Fruit fly (Drosophila melanogaster) whole organism, embryonic: ENCODE measurements around the gene vari.
A peak's percentile ranks its signal among the peaks of the same experiment; 100 is the strongest.

Source experiments
- ATbp ChIP-seq: fragments of 200-800 bp; sonication (Bioruptor generic); optimal IDR thresholded peaks from 2 replicates; lab custom pipeline; 2017; ENCODE audit warnings: missing biosample characterization, mild to moderate bottlenecking, missing genetic modification characterization, missing genetic modification reagents
- Antp ChIP-seq: fragments of 200-800 bp; sonication (Bioruptor generic); optimal IDR thresholded peaks from 3 replicates; lab custom pipeline; 2016; ENCODE audit warnings: missing biosample characterization, missing genetic modification characterization
- CG10543 ChIP-seq: fragments of 200-800 bp; sonication (Bioruptor generic); optimal IDR thresholded peaks from 3 replicates; lab custom pipeline; 2017; ENCODE audit warnings: missing biosample characterization, mild to moderate bottlenecking, missing genetic modification characterization, moderate library complexity
- CG14860 ChIP-seq: fragments of 200-800 bp; sonication (Bioruptor generic); IDR thresholded peaks from 3 replicates; pipeline ENCODE4 v1.3.6; 2022; ENCODE audit warnings: missing biosample characterization, missing genetic modification characterization; ENCODE audit not compliant: partially characterized antibody
- CG15011 ChIP-seq: fragments of 200-800 bp; sonication (Bioruptor generic); optimal IDR thresholded peaks from 3 replicates; lab custom pipeline; 2018; ENCODE audit warnings: missing biosample characterization, mild to moderate bottlenecking, missing genetic modification characterization
- CG1647 ChIP-seq: fragments of 200-800 bp; sonication (Bioruptor generic); optimal IDR thresholded peaks from 3 replicates; lab custom pipeline; 2016; ENCODE audit warnings: missing biosample characterization, missing genetic modification characterization
- CG17361 ChIP-seq: fragments of 200-800 bp; sonication (Bioruptor generic); IDR thresholded peaks from 3 replicates; pipeline ENCODE4 v1.3.6; 2022; ENCODE audit warnings: missing biosample characterization, missing genetic modification characterization
- CG18599 ChIP-seq: fragments of 200-800 bp; sonication (Bioruptor generic); optimal IDR thresholded peaks from 3 replicates; lab custom pipeline; 2017; ENCODE audit warnings: missing biosample characterization, missing genetic modification characterization, mild to moderate bottlenecking, moderate library complexity, missing genetic modification reagents
- CG2129 ChIP-seq: fragments of 200-800 bp; sonication (Bioruptor generic); IDR thresholded peaks from 2 replicates; pipeline ENCODE4 v1.3.6; 2022; ENCODE audit warnings: missing biosample characterization, missing genetic modification characterization; ENCODE audit not compliant: partially characterized antibody
- CG30431 ChIP-seq: fragments of 200-800 bp; sonication (Bioruptor generic); optimal IDR thresholded peaks from 2 replicates; lab custom pipeline; 2017; ENCODE audit warnings: missing biosample characterization, missing genetic modification characterization
- CG31365 ChIP-seq: fragments of 200-800 bp; sonication (Bioruptor generic); optimal IDR thresholded peaks from 2 replicates; lab custom pipeline; 2018; ENCODE audit warnings: missing biosample characterization, mild to moderate bottlenecking, missing genetic modification characterization
- CG6854 ChIP-seq: fragments of 200-800 bp; sonication (Bioruptor generic); optimal IDR thresholded peaks from 3 replicates; lab custom pipeline; 2017; ENCODE audit warnings: missing biosample characterization, mild to moderate bottlenecking, missing genetic modification characterization
- CG7963 ChIP-seq: fragments of 200-800 bp; sonication (Bioruptor generic); IDR thresholded peaks from 3 replicates; pipeline ENCODE4 v1.3.6; 2022; ENCODE audit warnings: missing biosample characterization, missing genetic modification characterization; ENCODE audit not compliant: partially characterized antibody
- CG8388 ChIP-seq: fragments of 200-800 bp; sonication (Bioruptor generic); optimal IDR thresholded peaks from 2 replicates; lab custom pipeline; 2019; ENCODE audit warnings: missing biosample characterization, mild to moderate bottlenecking, missing genetic modification characterization, moderate library complexity
- CG8924 ChIP-seq: fragments of 200-800 bp; optimal IDR thresholded peaks from 3 replicates; lab custom pipeline; 2019; ENCODE audit warnings: missing biosample characterization, mild to moderate bottlenecking, missing genetic modification characterization, moderate library complexity
- CG9932 ChIP-seq: fragments of 200-800 bp; sonication (Bioruptor generic); IDR thresholded peaks from 2 replicates; pipeline ENCODE4 v1.3.6; 2022; ENCODE audit warnings: missing biosample characterization, missing genetic modification characterization
- E2f1 ChIP-seq: fragments of 200-800 bp; sonication (Bioruptor generic); IDR thresholded peaks from 2 replicates; pipeline ENCODE4 v1.3.6; 2022; ENCODE audit warnings: missing biosample characterization, missing genetic modification characterization
- GATAe ChIP-seq: fragments of 200-800 bp; sonication (Bioruptor generic); conservative IDR thresholded peaks from 2 replicates; pipeline ENCODE4 v1.3.6; 2022; ENCODE audit warnings: missing biosample characterization, missing genetic modification characterization
- Gug ChIP-seq: fragments of 200-800 bp; sonication (Bioruptor generic); IDR thresholded peaks from 4 replicates; pipeline ENCODE4 v1.3.6; 2022; ENCODE audit warnings: missing biosample characterization, missing genetic modification characterization
- H2.0 ChIP-seq: fragments of 200-800 bp; sonication (Bioruptor generic); IDR thresholded peaks from 2 replicates; pipeline ENCODE4 v1.3.6; 2022; ENCODE audit warnings: missing biosample characterization, missing genetic modification characterization
- HmgD ChIP-seq: fragments of 200-800 bp; sonication (Bioruptor generic); optimal IDR thresholded peaks from 3 replicates; lab custom pipeline; 2016; ENCODE audit warnings: missing biosample characterization, missing genetic modification characterization
- NC2α ChIP-seq: fragments of 200-800 bp; sonication (Bioruptor generic); optimal IDR thresholded peaks from 2 replicates; lab custom pipeline; 2016; ENCODE audit warnings: missing biosample characterization, missing genetic modification characterization
- caup ChIP-seq: fragments of 200-800 bp; sonication (Bioruptor generic); optimal IDR thresholded peaks from 3 replicates; lab custom pipeline; 2017; ENCODE audit warnings: missing biosample characterization, mild to moderate bottlenecking, missing genetic modification characterization, moderate library complexity; ENCODE audit not compliant: severe bottlenecking
- cwo ChIP-seq: fragments of 200-800 bp; sonication (Bioruptor generic); optimal IDR thresholded peaks from 3 replicates; lab custom pipeline; 2017; ENCODE audit warnings: missing biosample characterization, missing genetic modification characterization, mild to moderate bottlenecking, moderate library complexity, missing genetic modification reagents
- danr ChIP-seq: fragments of 200-800 bp; sonication (Bioruptor generic); IDR thresholded peaks from 2 replicates; pipeline ENCODE4 v1.3.6; 2022; ENCODE audit warnings: missing biosample characterization, missing genetic modification characterization
- dati ChIP-seq: fragments of 200-800 bp; sonication (Bioruptor generic); IDR thresholded peaks from 2 replicates; pipeline ENCODE4 v1.3.6; 2022; ENCODE audit warnings: missing biosample characterization, missing genetic modification characterization
- dpn ChIP-seq, 2 experiments: fragments of 200-800 bp; sonication (Bioruptor generic); optimal IDR thresholded peaks; 3 replicates each; lab custom pipeline; 2016; ENCODE audit warnings: missing biosample characterization in 2 of 2, missing genetic modification characterization in 2 of 2
- en ChIP-seq: fragments of 200-800 bp; sonication (Bioruptor generic); optimal IDR thresholded peaks from 2 replicates; lab custom pipeline; 2016; ENCODE audit warnings: missing biosample characterization, missing genetic modification characterization
- exex ChIP-seq: fragments of 200-800 bp; sonication (Bioruptor generic); optimal IDR thresholded peaks from 4 replicates; lab custom pipeline; 2018; ENCODE audit warnings: missing biosample characterization, mild to moderate bottlenecking, missing genetic modification characterization, moderate library complexity
- hbn ChIP-seq: fragments of 200-800 bp; sonication (Bioruptor generic); IDR thresholded peaks from 2 replicates; pipeline ENCODE4 v1.3.6; 2022; ENCODE audit warnings: missing biosample characterization, missing genetic modification characterization; ENCODE audit not compliant: partially characterized antibody
- jing ChIP-seq: fragments of 200-800 bp; sonication (Bioruptor generic); optimal IDR thresholded peaks from 2 replicates; lab custom pipeline; 2018; ENCODE audit warnings: missing biosample characterization, mild to moderate bottlenecking, missing genetic modification characterization
- lmd ChIP-seq: fragments of 200-800 bp; sonication (Bioruptor generic); IDR thresholded peaks from 2 replicates; pipeline ENCODE4 v1.3.6; 2022; ENCODE audit warnings: missing biosample characterization, missing genetic modification characterization
- mld ChIP-seq: fragments of 200-800 bp; sonication (Bioruptor generic); IDR thresholded peaks from 3 replicates; pipeline ENCODE4 v1.3.6; 2022; ENCODE audit warnings: missing biosample characterization, missing genetic modification characterization; ENCODE audit not compliant: partially characterized antibody
- nerfin-1 ChIP-seq: fragments of 200-800 bp; sonication (Bioruptor generic); optimal IDR thresholded peaks from 3 replicates; lab custom pipeline; 2019; ENCODE audit warnings: missing biosample characterization, mild to moderate bottlenecking, missing genetic modification characterization, moderate library complexity
- nerfin-2 ChIP-seq: fragments of 200-800 bp; sonication (Bioruptor generic); IDR thresholded peaks from 2 replicates; pipeline ENCODE4 v1.3.6; 2022; ENCODE audit warnings: missing biosample characterization, missing genetic modification characterization; ENCODE audit not compliant: partially characterized antibody
- nom ChIP-seq: fragments of 200-800 bp; sonication (Bioruptor generic); optimal IDR thresholded peaks from 2 replicates; lab custom pipeline; 2017; ENCODE audit warnings: missing biosample characterization, missing genetic modification characterization, mild to moderate bottlenecking, moderate library complexity, missing genetic modification reagents
- ranshi ChIP-seq: fragments of 200-800 bp; sonication (Bioruptor generic); IDR thresholded peaks from 2 replicates; pipeline ENCODE4 v1.3.6; 2022; ENCODE audit warnings: missing biosample characterization, missing genetic modification characterization
- shn ChIP-seq: fragments of 200-800 bp; sonication (Bioruptor generic); optimal IDR thresholded peaks from 3 replicates; lab custom pipeline; 2016; ENCODE audit warnings: missing biosample characterization, missing genetic modification characterization
- so ChIP-seq: fragments of 200-800 bp; sonication (Bioruptor generic); IDR thresholded peaks from 3 replicates; pipeline ENCODE4 v1.3.6; 2022; ENCODE audit warnings: missing biosample characterization, missing genetic modification characterization
- sr ChIP-seq: fragments of 200-800 bp; sonication (Bioruptor generic); IDR thresholded peaks from 3 replicates; pipeline ENCODE4 v1.3.6; 2022; ENCODE audit warnings: missing biosample characterization, missing genetic modification characterization
- sug ChIP-seq: fragments of 200-800 bp; optimal IDR thresholded peaks from 2 replicates; lab custom pipeline; 2019; ENCODE audit warnings: missing biosample characterization, mild to moderate bottlenecking, missing genetic modification characterization, moderate library complexity
- tgo ChIP-seq: fragments of 200-800 bp; sonication (Bioruptor generic); IDR thresholded peaks from 3 replicates; pipeline ENCODE4 v1.3.6; 2022; ENCODE audit warnings: missing biosample characterization, missing genetic modification characterization
- tin ChIP-seq: fragments of 200-800 bp; sonication (Bioruptor generic); optimal IDR thresholded peaks from 3 replicates; lab custom pipeline; 2016; ENCODE audit warnings: missing biosample characterization, missing genetic modification characterization
- tll ChIP-seq, 2 experiments: fragments of 200-800 bp in 1 of 2; fragments of >200 bp in 1 of 2; sonication (Bioruptor generic) in 1 of 2; optimal IDR thresholded peaks; 2 replicates each; lab custom pipeline; 2017 to 2019; ENCODE audit warnings: missing biosample characterization in 2 of 2, missing genetic modification characterization in 2 of 2, mild to moderate bottlenecking in 1 of 2, moderate library complexity in 1 of 2
- tx ChIP-seq: fragments of 200-800 bp; sonication (Bioruptor generic); optimal IDR thresholded peaks from 2 replicates; lab custom pipeline; 2016; ENCODE audit warnings: missing biosample characterization, missing genetic modification characterization
- wdn ChIP-seq: fragments of 200-800 bp; sonication (Bioruptor generic); IDR thresholded peaks from 2 replicates; pipeline ENCODE4 v1.3.6; 2022; ENCODE audit warnings: missing biosample characterization, missing genetic modification characterization
- wek ChIP-seq: fragments of 200-800 bp; sonication (Bioruptor generic); optimal IDR thresholded peaks from 3 replicates; lab custom pipeline; 2018; ENCODE audit warnings: missing biosample characterization, mild to moderate bottlenecking, missing genetic modification characterization, moderate library complexity

vari gene

dm6 chr2L:20823196-20824105 lies 26.6 kb upstream of the vari start (continued):
- TF ChIP-seq hbn (peak; percentile 36; the same call in 1 of the 2 replicates), dpn (GFP tag; optimal IDR thresholded peaks at IDR 0.05; lab: Kevin White, UChicago) (peak in 1 of 2 experiments; percentile 15), wdn (GFP tag; lab: Robert Waterston, UW) (no peak), tgo (GFP tag; lab: Robert Waterston, UW) (no peak), CG15011 (GFP tag; lab: Kevin White, UChicago) (no peak), so (GFP tag; lab: Robert Waterston, UW) (peak; percentile 42; the same call in 1 of the 3 replicates), Antp (GFP tag; lab: Kevin White, UChicago) (peak; percentile 12), tin (no peak), CG8924 (tag; lab: Kevin White, UChicago) (no peak), exex (tag; lab: Kevin White, UChicago) (peak; percentile 54), tx (GFP tag; lab: Kevin White, UChicago) (no peak), CG6854 (GFP tag; lab: Kevin White, UChicago) (no peak), ranshi (no peak), en (GFP tag; lab: Kevin White, UChicago) (no peak), H2.0 (peak; percentile 33; the same call in 1 of the 2 replicates), tll (GFP tag; optimal IDR thresholded peaks at IDR 0.05; lab: Kevin White, UChicago) (no peak), sug (tag; lab: Kevin White, UChicago) (peak; percentile 86), nom (GFP tag; lab: Kevin White, UChicago) (peak; percentile 65), CG18599 (GFP tag; lab: Kevin White, UChicago) (peak; percentile 33), CG17361 (GFP tag; lab: Robert Waterston, UW) (peak; percentile 67; the same call in 2 of the 3 replicates), CG31365 (tag; lab: Kevin White, UChicago) (peak; percentile 45), nerfin-1 (tag; lab: Kevin White, UChicago) (no peak), CG8388 (GFP tag; lab: Kevin White, UChicago) (no peak), danr (GFP tag; lab: Robert Waterston, UW) (no peak), Gug (GFP tag; lab: Robert Waterston, UW) (no peak; the same call in 3 of the 4 replicates), CG7963 (peak; percentile 55; the same call in 1 of the 3 replicates), CG10543 (GFP tag; lab: Kevin White, UChicago) (peak; percentile 86), mld (GFP tag; lab: Robert Waterston, UW) (peak; percentile 54; the same call in 2 of the 3 replicates), caup (GFP tag; lab: Kevin White, UChicago) (peak; percentile 1), CG30431 (no peak), ATbp (GFP tag; lab: Kevin White, UChicago) (peak; percentile 2), sr (GFP tag; lab: Robert Waterston, UW) (peak; percentile 91), E2f1 (0 out of 2 replicates have a peak, but pooled peaks have one; percentile 14), lmd (no peak), CG2129 (GFP tag; lab: Robert Waterston, UW) (0 out of 2 replicates have a peak, but pooled peaks have one; percentile 12), CG9932 (peak; percentile 45), HmgD (peak; percentile 81), nerfin-2 (GFP tag; lab: Robert Waterston, UW) (peak; percentile 43; the same call in 1 of the 2 replicates), cwo (no peak), shn (GFP tag; lab: Kevin White, UChicago) (no peak), CG1647 (GFP tag; lab: Kevin White, UChicago) (no peak), GATAe (GFP tag; lab: Robert Waterston, UW) (peak; percentile 99), jing (GFP tag; lab: Kevin White, UChicago) (no peak), wek (GFP tag; lab: Kevin White, UChicago) (peak; percentile 33), CG14860 (GFP tag; lab: Robert Waterston, UW) (no peak; the same call in 2 of the 3 replicates), NC2α (GFP tag; lab: Kevin White, UChicago) (no peak), dati (GFP tag; lab: Robert Waterston, UW) (no peak)
